Worm (Caenorhabditis elegans) whole organism, midembryonic: ENCODE measurements around the gene tost-1.

ENCODE experiments used
- T22C8.4 ChIP-seq: fragments of 200-800 bp; sonication (Bioruptor generic); IDR thresholded peaks from 2 replicates; pipeline ENCODE4 v1.3.6; 2022; ENCODE audit warnings: missing genetic modification characterization, missing compliant biosample characterization
- flt-1 ChIP-seq: fragments of 200-800 bp; sonication (Bioruptor generic); IDR thresholded peaks from 2 replicates; pipeline ENCODE4 v1.3.6; 2022; ENCODE audit warnings: missing genetic modification characterization, missing compliant biosample characterization
- ref-1 ChIP-seq: fragments of 200-800 bp; sonication (Bioruptor generic); conservative IDR thresholded peaks from 2 replicates; pipeline ENCODE4 v1.3.6; 2022; ENCODE audit warnings: missing genetic modification reagents, missing genetic modification characterization, missing compliant biosample characterization

DNA sequence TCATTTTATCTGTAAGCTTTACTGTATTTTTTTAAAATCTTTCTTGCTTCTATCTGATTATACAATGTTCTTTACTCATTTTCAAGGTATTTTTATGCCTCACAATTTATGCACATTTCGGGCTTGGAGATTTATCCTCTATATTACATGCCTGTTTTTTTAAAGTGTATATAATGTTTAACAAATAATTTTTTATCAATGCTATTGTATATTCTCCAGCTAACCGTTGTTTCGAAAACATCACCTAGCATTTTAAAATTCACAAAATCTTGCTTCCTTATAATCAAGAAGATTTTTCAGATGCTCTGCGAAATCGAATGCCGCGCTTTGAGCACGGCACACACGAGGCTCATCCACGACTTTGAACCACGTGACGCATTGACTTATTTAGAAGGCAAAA, 26.1 kb downstream of the tost-1 start, which contains the start of gene ced-4:
- TF ChIP-seq ref-1 (GFP tag; lab: Robert Waterston, UW) = no peak
- TF ChIP-seq flt-1 (GFP tag; lab: Robert Waterston, UW) = no peak
- no peak for TF ChIP-seq T22C8.4 (GFP tag; lab: Robert Waterston, UW)
